Worm (Caenorhabditis elegans) whole organism, L4 larva: ENCODE results near the gene zip-3.
A peak's percentile ranks its signal among the peaks of the same experiment; 100 is the strongest.

Source experiments
- D1046.2 ChIP-seq: fragments of 200-800 bp; sonication (Bioruptor generic); IDR thresholded peaks from 2 replicates; pipeline ENCODE4 v1.3.6; 2022; ENCODE audit warnings: missing genetic modification characterization, missing compliant biosample characterization
- F49E8.2 ChIP-seq: sonication (generic microtip); optimal IDR thresholded peaks from 2 replicates; lab custom pipeline; 2016; ENCODE audit warnings: missing compliant biosample characterization, mild to moderate bottlenecking, missing genetic modification characterization, borderline replicate concordance
- R02D3.7 ChIP-seq: fragments of 150-350 bp; sonication (generic microtip); optimal IDR thresholded peaks from 3 replicates; lab custom pipeline; 2014; ENCODE audit warnings: missing biosample characterization, missing genetic modification characterization
- Y105C5A.15 ChIP-seq: fragments of 200-800 bp; sonication (Bioruptor generic); IDR thresholded peaks from 2 replicates; pipeline ENCODE4 v1.3.6; 2022; ENCODE audit warnings: missing genetic modification characterization, missing compliant biosample characterization
- ZK337.2 ChIP-seq: fragments of 200-800 bp; sonication (Bioruptor generic); IDR thresholded peaks from 2 replicates; pipeline ENCODE4 v1.3.6; 2022; ENCODE audit warnings: missing genetic modification reagents, missing genetic modification characterization, missing compliant biosample characterization
- aha-1 ChIP-seq: fragments of 150-350 bp; peaks from one replicate; lab custom pipeline; 2014; ENCODE audit warnings: missing biosample characterization, missing genetic modification characterization
- aly-2 ChIP-seq: sonication (generic microtip); optimal IDR thresholded peaks from 2 replicates; lab custom pipeline; 2018; ENCODE audit warnings: missing biosample characterization, missing genetic modification characterization
- ama-1 ChIP-seq: fragments of 150-350 bp; optimal IDR thresholded peaks from 2 replicates; lab custom pipeline; 2014; ENCODE audit warnings: inconsistent platforms, mixed read lengths
- attf-4 ChIP-seq: sonication (generic microtip); optimal IDR thresholded peaks from 3 replicates; lab custom pipeline; 2017; ENCODE audit warnings: missing biosample characterization, missing genetic modification characterization
- ceh-62 ChIP-seq: sonication (generic microtip); optimal IDR thresholded peaks from 2 replicates; lab custom pipeline; 2017; ENCODE audit warnings: missing biosample characterization, missing genetic modification characterization
- ceh-82 ChIP-seq: sonication (generic microtip); optimal IDR thresholded peaks from 2 replicates; lab custom pipeline; 2017; ENCODE audit warnings: missing biosample characterization, missing genetic modification characterization
- cey-2 ChIP-seq: sonication (generic microtip); optimal IDR thresholded peaks from 3 replicates; lab custom pipeline; 2017; ENCODE audit warnings: missing genetic modification characterization, mild to moderate bottlenecking, missing compliant biosample characterization, antibody characterized with exemption, borderline replicate concordance; ENCODE audit not compliant: insufficient read depth
- ctbp-1 ChIP-seq: fragments of 200-800 bp; sonication (Bioruptor generic); IDR thresholded peaks from 2 replicates; pipeline ENCODE4 v1.3.6; 2022; ENCODE audit warnings: missing genetic modification reagents, missing genetic modification characterization, missing compliant biosample characterization
- daf-8 ChIP-seq: fragments of 200-800 bp; sonication (Bioruptor generic); IDR thresholded peaks from 2 replicates; pipeline ENCODE4 v1.3.6; 2022; ENCODE audit warnings: missing genetic modification characterization, missing compliant biosample characterization
- duxl-1 ChIP-seq: sonication (generic microtip); optimal IDR thresholded peaks from 2 replicates; lab custom pipeline; 2016; ENCODE audit warnings: mild to moderate bottlenecking, missing genetic modification characterization, moderate library complexity, missing compliant biosample characterization; ENCODE audit not compliant: poor library complexity
- egl-43 ChIP-seq: fragments of 200-800 bp; sonication (Bioruptor generic); IDR thresholded peaks from 2 replicates; pipeline ENCODE4 v1.3.6; 2022; ENCODE audit warnings: missing genetic modification reagents, missing genetic modification characterization, missing compliant biosample characterization
- fos-1 ChIP-seq: fragments of 150-350 bp; optimal IDR thresholded peaks from 2 replicates; lab custom pipeline; 2014; ENCODE audit warnings: missing biosample characterization, missing genetic modification characterization
- gei-8 ChIP-seq: fragments of 200-800 bp; sonication (Bioruptor generic); optimal IDR thresholded peaks from 2 replicates; lab custom pipeline; 2018; ENCODE audit warnings: mild to moderate bottlenecking, missing genetic modification characterization, missing compliant biosample characterization
- hlh-11 ChIP-seq: fragments of 200-800 bp; sonication (Bioruptor generic); optimal IDR thresholded peaks from 2 replicates; lab custom pipeline; 2018; ENCODE audit warnings: mild to moderate bottlenecking, missing genetic modification characterization, missing compliant biosample characterization
- hmg-1.1 ChIP-seq: fragments of 200-800 bp; sonication (Bioruptor generic); IDR thresholded peaks from 2 replicates; pipeline ENCODE4 v1.3.6; 2022; ENCODE audit warnings: missing genetic modification reagents, missing genetic modification characterization, missing compliant biosample characterization
- lin-29 ChIP-seq: fragments of 200-800 bp; sonication (Bioruptor generic); IDR thresholded peaks from 2 replicates; pipeline ENCODE4 v1.3.6; 2022; ENCODE audit warnings: missing genetic modification reagents, missing genetic modification characterization, missing compliant biosample characterization
- lin-39 ChIP-seq: fragments of 150-350 bp; optimal IDR thresholded peaks from 2 replicates; lab custom pipeline; 2014; ENCODE audit warnings: missing biosample characterization, missing genetic modification reagents, missing genetic modification characterization
- mdt-29 ChIP-seq: fragments of 200-800 bp; sonication (Bioruptor generic); IDR thresholded peaks from 2 replicates; pipeline ENCODE4 v1.3.6; 2022; ENCODE audit warnings: missing genetic modification reagents, missing genetic modification characterization, missing compliant biosample characterization
- mxl-2 ChIP-seq: fragments of 200-800 bp; sonication (Bioruptor generic); conservative IDR thresholded peaks from 2 replicates; pipeline ENCODE4 v1.3.6; 2022; ENCODE audit warnings: missing genetic modification reagents, missing genetic modification characterization, missing compliant biosample characterization
- nhr-10 ChIP-seq: fragments of 150-350 bp; optimal IDR thresholded peaks from 2 replicates; lab custom pipeline; 2014; ENCODE audit warnings: missing biosample characterization, missing genetic modification characterization
- rbr-2 ChIP-seq: sonication (generic microtip); optimal IDR thresholded peaks from 2 replicates; lab custom pipeline; 2016; ENCODE audit warnings: missing genotype, missing genetic modification characterization, missing compliant biosample characterization
- saeg-2 ChIP-seq: fragments of 200-800 bp; sonication (Bioruptor generic); IDR thresholded peaks from 2 replicates; pipeline ENCODE4 v1.3.6; 2022; ENCODE audit warnings: missing genetic modification reagents, missing genetic modification characterization, missing compliant biosample characterization
- set-16 ChIP-seq: fragments of 200-800 bp; sonication (Bioruptor generic); IDR thresholded peaks from 2 replicates; pipeline ENCODE4 v1.3.6; 2022; ENCODE audit warnings: missing genetic modification reagents, missing genetic modification characterization, missing compliant biosample characterization
- tag-97 ChIP-seq: fragments of 200-800 bp; sonication (Bioruptor generic); IDR thresholded peaks from 2 replicates; pipeline ENCODE4 v1.3.6; 2022; ENCODE audit warnings: missing genetic modification characterization, missing compliant biosample characterization
- tra-1 ChIP-seq: fragments of 200-800 bp; sonication (Bioruptor generic); IDR thresholded peaks from 2 replicates; pipeline ENCODE4 v1.3.6; 2022; ENCODE audit warnings: missing genetic modification reagents, missing genetic modification characterization, missing compliant biosample characterization
- unc-62 ChIP-seq, 3 experiments: fragments of 150-350 bp in 1 of 3; sonication (generic microtip); optimal IDR thresholded peaks in 2 of 3; peaks in 1 of 3; 1 replicate in 1 of 3; 2 replicates in 2 of 3; lab custom pipeline; 2014 to 2017; ENCODE audit warnings: missing biosample characterization in 3 of 3, missing genetic modification characterization in 3 of 3, missing genetic modification reagents in 3 of 3, missing genotype in 1 of 3
- vab-7 ChIP-seq: fragments of 200-800 bp; sonication (Bioruptor generic); IDR thresholded peaks from 2 replicates; pipeline ENCODE4 v1.3.6; 2022; ENCODE audit warnings: missing genetic modification reagents, missing genetic modification characterization, missing compliant biosample characterization
- zfp-2 ChIP-seq: sonication (generic microtip); optimal IDR thresholded peaks from 2 replicates; lab custom pipeline; 2016; ENCODE audit warnings: mild to moderate bottlenecking, missing genetic modification characterization, missing compliant biosample characterization
- ztf-11 ChIP-seq: fragments of 150-350 bp; optimal IDR thresholded peaks from 2 replicates; lab custom pipeline; 2014; ENCODE audit warnings: missing biosample characterization, missing genetic modification characterization

The zip-3 gene

DNA sequence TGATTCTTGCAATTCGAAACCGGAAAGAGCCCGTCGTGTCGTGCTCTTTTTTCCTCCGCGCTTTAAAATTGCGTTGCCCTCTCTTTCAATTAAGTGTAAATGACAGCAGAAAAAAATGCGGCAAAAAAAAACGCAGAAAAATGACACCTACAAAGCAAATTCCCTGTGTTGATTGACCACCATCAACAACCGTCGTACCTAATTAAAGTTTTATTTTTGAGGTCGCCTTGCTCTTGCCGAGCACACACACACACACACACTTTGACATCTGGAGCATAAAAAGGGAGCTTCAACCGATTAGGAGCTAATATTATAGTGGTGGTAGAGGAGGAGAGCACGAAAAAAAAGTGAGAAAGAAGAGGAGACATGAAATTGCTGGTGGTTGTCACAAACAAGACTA, 21.4 kb downstream of the zip-3 start:
- no peak for TF ChIP-seq attf-4 (tag; lab: Kevin White, UChicago)
- TF ChIP-seq mxl-2 (GFP tag; lab: Robert Waterston, UW) = no peak
- peak; percentile 90 for TF ChIP-seq aha-1 (tag; lab: Kevin White, UChicago)
- no peak for TF ChIP-seq ceh-82 (tag; lab: Kevin White, UChicago)
- no peak for TF ChIP-seq D1046.2 (GFP tag; lab: Robert Waterston, UW)
- TF ChIP-seq hlh-11 (tag; lab: Kevin White, UChicago) = no peak
- TF ChIP-seq tag-97 (GFP tag; lab: Robert Waterston, UW) = no peak
- peak in 1 of 2 experiments; percentile 23 for TF ChIP-seq unc-62 (GFP tag; optimal IDR thresholded peaks at IDR 0.05 in 1 of 2; lab: Kevin White, UChicago)
- TF ChIP-seq unc-62 (tag; optimal IDR thresholded peaks at IDR 0.05; lab: Kevin White, UChicago) = no peak
- TF ChIP-seq nhr-10 (tag; lab: Kevin White, UChicago) = no peak

DNA sequence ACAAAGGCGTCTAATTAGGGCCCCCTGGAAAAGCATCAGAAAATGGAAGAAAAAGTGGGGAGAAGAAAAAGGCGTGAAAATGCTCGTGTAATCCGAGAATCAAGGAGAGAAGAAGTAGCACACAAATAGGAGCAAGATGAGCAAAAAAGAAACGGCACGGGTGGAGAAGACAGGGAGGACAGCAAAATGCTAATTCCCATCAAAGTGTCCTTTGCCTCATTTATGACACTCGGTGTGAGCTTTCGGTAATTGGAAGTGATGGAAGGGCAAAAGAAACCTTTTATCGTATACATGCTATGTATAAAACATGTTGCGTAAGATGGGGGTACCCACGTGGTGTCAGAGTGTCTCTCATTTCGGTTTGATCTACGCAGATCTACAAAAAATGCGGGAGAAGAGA, 23.7 kb downstream of the zip-3 start:
- TF ChIP-seq duxl-1 (tag; lab: Kevin White, UChicago) = no peak
- TF ChIP-seq ctbp-1 = no peak
- TF ChIP-seq ZK337.2 (GFP tag; lab: Robert Waterston, UW) = no peak
- TF ChIP-seq aha-1 (tag; lab: Kevin White, UChicago) = peak; percentile 9
- TF ChIP-seq vab-7 (GFP tag; lab: Robert Waterston, UW) = no peak
- no peak for TF ChIP-seq cey-2 (tag; lab: Kevin White, UChicago)
- TF ChIP-seq, all 104 proteins: peak for 1

- TF ChIP-seq ceh-62 (tag; lab: Kevin White, UChicago) = no peak
- TF ChIP-seq F49E8.2 (tag; lab: Kevin White, UChicago) = no peak
- TF ChIP-seq tra-1 = no peak
- TF ChIP-seq zfp-2 (tag; lab: Kevin White, UChicago) = no peak
- TF ChIP-seq ztf-11 (tag; lab: Kevin White, UChicago) = no peak
- no peak for TF ChIP-seq daf-8
- TF ChIP-seq mdt-29 = no peak
- no peak for TF ChIP-seq saeg-2 (GFP tag; lab: Robert Waterston, UW)
Observed at ce11 chrII:13931944-13932343, 25.3 kb downstream of the zip-3 start, which contains the start of gene hot-3. hot-3 (minus strand) TSS chrII:13932044.

ce11 chrII:13924909-13925308, 32.3 kb downstream of the zip-3 start, which contains the start of gene mltn-5:
mltn-5 (plus strand) TSS chrII:13925209.
- no peak for TF ChIP-seq fos-1
- TF ChIP-seq Y105C5A.15 (GFP tag; lab: Robert Waterston, UW) = no peak

- no peak for TF ChIP-seq R02D3.7 (tag; lab: Kevin White, UChicago)
- TF ChIP-seq ama-1 (lab: Kevin White, UChicago) = no peak
- peak; percentile 67 for TF ChIP-seq set-16 (GFP tag; lab: Robert Waterston, UW)
- no peak for TF ChIP-seq hmg-1.1 (GFP tag; lab: Robert Waterston, UW)
- TF ChIP-seq lin-29 (GFP tag; lab: Robert Waterston, UW) = no peak
- TF ChIP-seq attf-4 (tag; lab: Kevin White, UChicago) = no peak
Observed at ce11 chrII:13919100-13919499, 38.2 kb downstream of the zip-3 start.

DNA sequence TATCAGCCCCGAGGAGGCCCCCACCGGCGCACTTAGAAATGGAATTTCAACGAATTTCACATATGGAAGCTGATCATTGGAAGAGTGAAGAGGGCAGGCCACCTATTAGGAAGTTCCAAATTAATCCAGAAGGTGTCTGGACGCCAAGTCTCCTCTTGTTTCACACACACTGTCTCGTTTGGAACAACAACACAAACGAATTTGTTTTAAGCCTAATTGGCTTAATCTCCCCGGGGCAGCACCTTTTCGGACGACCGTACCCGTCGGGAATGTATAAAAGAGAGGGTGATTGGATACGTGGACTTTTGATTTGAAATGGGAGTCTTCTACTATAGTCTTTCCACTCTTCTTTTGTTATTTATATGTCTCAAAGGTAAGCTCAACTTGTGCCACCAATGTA, 41.2 kb downstream of the zip-3 start, which contains the start of gene mltn-3:
Gene mltn-3, plus strand, starts transcription at position 301 of the 400 bp plus-strand sequence.
- TF ChIP-seq gei-8 (GFP tag; lab: Kevin White, UChicago) = no peak
- TF ChIP-seq rbr-2 (tag; lab: Kevin White, UChicago) = no peak
- TF ChIP-seq lin-39 = no peak
- TF ChIP-seq aly-2 (tag; lab: Kevin White, UChicago) = no peak
- no peak for TF ChIP-seq egl-43 (GFP tag; lab: Robert Waterston, UW)
